Fruit fly (Drosophila melanogaster): ENCODE measurements around the gene mei-38.

mei-38 gene

dm6 chrX:1476848-1477247, at the start of gene mei-38, which contains the start of gene Rab27 (continued):
- no peak for TF ChIP-seq CG8359 (GFP tag; optimal IDR thresholded peaks at IDR 0.05; ENCODE audit: borderline replicate concordance)
- TF ChIP-seq CG13287 (GFP tag; IDR thresholded peaks at IDR 0.05; ENCODE audit: partially characterized antibody), result peak; percentile 80
- TF ChIP-seq CG12744 (GFP tag; optimal IDR thresholded peaks at IDR 0.05), result no peak
- peak; percentile 53 for TF ChIP-seq zfh2 (GFP tag; optimal IDR thresholded peaks at IDR 0.05)
- TF ChIP-seq CG11723 (GFP tag; optimal IDR thresholded peaks at IDR 0.05), result no peak
- TF ChIP-seq exex (tag; optimal IDR thresholded peaks at IDR 0.05), result no peak
- no peak for TF ChIP-seq al (GFP tag; IDR thresholded peaks at IDR 0.05)
- no peak for TF ChIP-seq en (GFP tag; optimal IDR thresholded peaks at IDR 0.05)
- TF ChIP-seq CkIIα-i1 (GFP tag; IDR thresholded peaks at IDR 0.05), result no peak
- TF ChIP-seq az2 (GFP tag; optimal IDR thresholded peaks at IDR 0.05), result no peak
- peak; percentile 72 for TF ChIP-seq CG9932 (GFP tag; IDR thresholded peaks at IDR 0.05)
- no peak for TF ChIP-seq TFAM (GFP tag; optimal IDR thresholded peaks at IDR 0.05)
- TF ChIP-seq CG30403 (GFP tag; optimal IDR thresholded peaks at IDR 0.05), result peak; percentile 19
- peak; percentile 37 for TF ChIP-seq lab (GFP tag; optimal IDR thresholded peaks at IDR 0.05)
- TF ChIP-seq Neu2 (GFP tag; optimal IDR thresholded peaks at IDR 0.05; ENCODE audit: borderline replicate concordance), result no peak
- TF ChIP-seq Fer1 (GFP tag; optimal IDR thresholded peaks at IDR 0.05), result peak; percentile 9
- peak; percentile 57; the same call in 1 of the 2 replicates for TF ChIP-seq hbn (GFP tag; IDR thresholded peaks at IDR 0.05; ENCODE audit: partially characterized antibody)
- TF ChIP-seq CG3407 (GFP tag; optimal IDR thresholded peaks at IDR 0.05), result no peak
- TF ChIP-seq CG15514 (GFP tag; optimal IDR thresholded peaks at IDR 0.05), result peak; percentile 62
- TF ChIP-seq dmrt99B (tag; optimal IDR thresholded peaks at IDR 0.05), result no peak
- no peak for TF ChIP-seq CG6175 (GFP tag; IDR thresholded peaks at IDR 0.05)
- no peak for TF ChIP-seq CG6689 (GFP tag; IDR thresholded peaks at IDR 0.05)
- peak; percentile 42 for TF ChIP-seq CG9609 (GFP tag; optimal IDR thresholded peaks at IDR 0.05)
- TF ChIP-seq unc-4 (GFP tag; IDR thresholded peaks at IDR 0.05; ENCODE audit: partially characterized antibody), result peak; percentile 70
- TF ChIP-seq CG4328 (GFP tag; optimal IDR thresholded peaks at IDR 0.05), result no peak
- TF ChIP-seq NFAT (GFP tag; IDR thresholded peaks at IDR 0.05), result no peak
- no peak for TF ChIP-seq CG17829 (tag; optimal IDR thresholded peaks at IDR 0.05)
- TF ChIP-seq da (GFP tag; optimal IDR thresholded peaks at IDR 0.05), result no peak
- TF ChIP-seq CG17912 (GFP tag; optimal IDR thresholded peaks at IDR 0.05), result no peak
- TF ChIP-seq slou (GFP tag; optimal IDR thresholded peaks at IDR 0.05), result no peak
- TF ChIP-seq Rx (GFP tag; IDR thresholded peaks at IDR 0.05), result no peak
- no peak for TF ChIP-seq CG8944 (GFP tag; optimal IDR thresholded peaks at IDR 0.05)
- TF ChIP-seq tio (GFP tag; optimal IDR thresholded peaks at IDR 0.05), result no peak
- TF ChIP-seq sc (optimal IDR thresholded peaks at IDR 0.05), result no peak
- TF ChIP-seq sc (GFP tag; optimal IDR thresholded peaks at IDR 0.05), result no peak
- no peak for TF ChIP-seq CG43689 (GFP tag; IDR thresholded peaks at IDR 0.05)
- TF ChIP-seq bbx (GFP tag; IDR thresholded peaks at IDR 0.05; ENCODE audit: partially characterized antibody), result peak; percentile 65; the same call in 1 of the 2 replicates
- TF ChIP-seq CG3281 (GFP tag; optimal IDR thresholded peaks at IDR 0.05), result no peak
- TF ChIP-seq CG17359 (tag; optimal IDR thresholded peaks at IDR 0.05), result no peak
- TF ChIP-seq Elba2 (GFP tag; optimal IDR thresholded peaks at IDR 0.05), result no peak
- TF ChIP-seq ftz-f1 (GFP tag; optimal IDR thresholded peaks at IDR 0.05), result no peak
- no peak for TF ChIP-seq CG7271 (tag; optimal IDR thresholded peaks at IDR 0.05)
- TF ChIP-seq corto (GFP tag; optimal IDR thresholded peaks at IDR 0.05), result no peak
- TF ChIP-seq lmd (GFP tag; IDR thresholded peaks at IDR 0.05), result no peak
- TF ChIP-seq CG17361 (GFP tag; IDR thresholded peaks at IDR 0.05), result no peak
- TF ChIP-seq grn (GFP tag; optimal IDR thresholded peaks at IDR 0.05), result no peak
- peak; percentile 3 for TF ChIP-seq fu2 (GFP tag; optimal IDR thresholded peaks at IDR 0.05)
- TF ChIP-seq fd96Cb (tag; optimal IDR thresholded peaks at IDR 0.05), result no peak
- no peak for TF ChIP-seq Oaz (GFP tag; IDR thresholded peaks at IDR 0.05)
- no peak for TF ChIP-seq CG6854 (GFP tag; optimal IDR thresholded peaks at IDR 0.05)
- peak; percentile 33; the same call in 1 of the 2 replicates for TF ChIP-seq ato (GFP tag; IDR thresholded peaks at IDR 0.05; ENCODE audit: partially characterized antibody)
